Fruit fly (Drosophila melanogaster) whole organism, embryonic: ENCODE measurements around the gene sals.

ENCODE experiments used
- Atf3 ChIP-seq: fragments of 200-800 bp; sonication (Bioruptor generic); optimal IDR thresholded peaks from 3 replicates; lab custom pipeline; 2016; ENCODE audit warnings: missing biosample characterization, missing genetic modification characterization
- CG10209 ChIP-seq: fragments of 200-800 bp; sonication (Bioruptor generic); optimal IDR thresholded peaks from 3 replicates; lab custom pipeline; 2017; ENCODE audit warnings: missing biosample characterization, mild to moderate bottlenecking, missing genetic modification characterization, missing genetic modification reagents
- CG10565 ChIP-seq: fragments of 200-800 bp; sonication (Bioruptor generic); optimal IDR thresholded peaks from 3 replicates; lab custom pipeline; 2016; ENCODE audit warnings: missing biosample characterization, mild to moderate bottlenecking, missing genetic modification characterization
- CG10654 ChIP-seq: fragments of 200-800 bp; sonication (Bioruptor generic); optimal IDR thresholded peaks from 2 replicates; lab custom pipeline; 2016; ENCODE audit warnings: missing biosample characterization, missing genetic modification characterization
- CG10959 ChIP-seq: fragments of 200-800 bp; sonication (Bioruptor generic); IDR thresholded peaks from 2 replicates; pipeline ENCODE4 v1.3.6; 2022; ENCODE audit warnings: missing biosample characterization, missing genetic modification characterization
- CG11504 ChIP-seq: fragments of 200-800 bp; sonication (Bioruptor generic); optimal IDR thresholded peaks from 3 replicates; lab custom pipeline; 2019; ENCODE audit warnings: missing biosample characterization, mild to moderate bottlenecking, missing genetic modification characterization, moderate library complexity
- CG11723 ChIP-seq: fragments of 200-800 bp; sonication (Bioruptor generic); optimal IDR thresholded peaks from 2 replicates; lab custom pipeline; 2017; ENCODE audit warnings: missing biosample characterization, mild to moderate bottlenecking, missing genetic modification characterization
- CG14441 ChIP-seq: fragments of 200-800 bp; sonication (Bioruptor generic); IDR thresholded peaks from 2 replicates; pipeline ENCODE4 v1.3.6; 2022; ENCODE audit warnings: missing biosample characterization, missing genetic modification characterization
- CG15514 ChIP-seq: fragments of 200-800 bp; sonication (Bioruptor generic); optimal IDR thresholded peaks from 3 replicates; lab custom pipeline; 2017; ENCODE audit warnings: missing biosample characterization, missing genetic modification characterization, mild to moderate bottlenecking, moderate library complexity, missing genetic modification reagents
- CG1603 ChIP-seq: fragments of 200-800 bp; sonication (Bioruptor generic); optimal IDR thresholded peaks from 2 replicates; lab custom pipeline; 2019; ENCODE audit warnings: missing biosample characterization, mild to moderate bottlenecking, missing genetic modification characterization, moderate library complexity
- CG16779 ChIP-seq: fragments of 200-800 bp; sonication (Bioruptor generic); IDR thresholded peaks from 2 replicates; pipeline ENCODE4 v1.3.6; 2022; ENCODE audit warnings: missing biosample characterization, missing genetic modification characterization
- CG18764 ChIP-seq: fragments of 200-800 bp; sonication (Bioruptor generic); optimal IDR thresholded peaks from 3 replicates; lab custom pipeline; 2016; ENCODE audit warnings: missing biosample characterization, missing genetic modification characterization
- CG30431 ChIP-seq: fragments of 200-800 bp; sonication (Bioruptor generic); optimal IDR thresholded peaks from 2 replicates; lab custom pipeline; 2017; ENCODE audit warnings: missing biosample characterization, missing genetic modification characterization
- CG3838 ChIP-seq: fragments of 200-800 bp; sonication (Bioruptor generic); optimal IDR thresholded peaks from 3 replicates; lab custom pipeline; 2016; ENCODE audit warnings: missing biosample characterization, missing genetic modification characterization
- CG6254 ChIP-seq: fragments of 200-800 bp; sonication (Bioruptor generic); optimal IDR thresholded peaks from 3 replicates; lab custom pipeline; 2017; ENCODE audit warnings: mild to moderate bottlenecking, missing biosample characterization, missing genetic modification reagents, missing genetic modification characterization
- CG6683 ChIP-seq: fragments of 200-800 bp; sonication (Bioruptor generic); optimal IDR thresholded peaks from 2 replicates; lab custom pipeline; 2017; ENCODE audit warnings: missing biosample characterization, mild to moderate bottlenecking, missing genetic modification characterization, missing genetic modification reagents
- CG7786 ChIP-seq: fragments of 200-800 bp; sonication (Bioruptor generic); optimal IDR thresholded peaks from 2 replicates; lab custom pipeline; 2016; ENCODE audit warnings: missing biosample characterization, missing genetic modification characterization
- CG8388 ChIP-seq: fragments of 200-800 bp; sonication (Bioruptor generic); optimal IDR thresholded peaks from 2 replicates; lab custom pipeline; 2019; ENCODE audit warnings: missing biosample characterization, mild to moderate bottlenecking, missing genetic modification characterization, moderate library complexity
- CG9437 ChIP-seq: fragments of 200-800 bp; sonication (Bioruptor generic); optimal IDR thresholded peaks from 2 replicates; lab custom pipeline; 2018; ENCODE audit warnings: missing biosample characterization, mild to moderate bottlenecking, missing genetic modification characterization
- CTCF ChIP-seq: fragments of 200-800 bp; sonication (Bioruptor generic); optimal IDR thresholded peaks from 2 replicates; lab custom pipeline; 2017; ENCODE audit warnings: missing biosample characterization, mild to moderate bottlenecking, missing genetic modification characterization, moderate library complexity
- Dbx ChIP-seq: fragments of 200-800 bp; sonication (Bioruptor generic); IDR thresholded peaks from 3 replicates; pipeline ENCODE4 v1.3.6; 2022; ENCODE audit warnings: missing biosample characterization, missing genetic modification characterization
- E2f2 ChIP-seq: fragments of 200-800 bp; sonication (Bioruptor generic); IDR thresholded peaks from 2 replicates; pipeline ENCODE4 v1.3.6; 2022; ENCODE audit warnings: missing biosample characterization, missing genetic modification characterization
- Ets65A ChIP-seq: fragments of 200-800 bp; sonication (Bioruptor generic); peaks from one replicate; lab custom pipeline; 2016; ENCODE audit warnings: missing biosample characterization, missing genetic modification characterization
- MESR4 ChIP-seq: fragments of 200-800 bp; sonication (Bioruptor generic); optimal IDR thresholded peaks from 2 replicates; lab custom pipeline; 2018; ENCODE audit warnings: missing biosample characterization, mild to moderate bottlenecking, missing genetic modification characterization, moderate library complexity
- Mad ChIP-seq: fragments of 200-800 bp; sonication (Bioruptor generic); optimal IDR thresholded peaks from 2 replicates; lab custom pipeline; 2016; ENCODE audit warnings: missing biosample characterization, missing genetic modification characterization
- Myb ChIP-seq: fragments of 200-800 bp; sonication (Bioruptor generic); optimal IDR thresholded peaks from 2 replicates; lab custom pipeline; 2016; ENCODE audit warnings: missing biosample characterization, missing genetic modification characterization
- NFAT ChIP-seq: fragments of 200-800 bp; sonication (Bioruptor generic); IDR thresholded peaks from 2 replicates; pipeline ENCODE4 v1.3.6; 2022; ENCODE audit warnings: missing biosample characterization, missing genetic modification characterization
- Sry-δ ChIP-seq: fragments of 200-800 bp; sonication (Bioruptor generic); optimal IDR thresholded peaks from 2 replicates; lab custom pipeline; 2016; ENCODE audit warnings: missing biosample characterization, missing genetic modification characterization
- Ssrp ChIP-seq: fragments of 200-800 bp; sonication (Bioruptor generic); optimal IDR thresholded peaks from 2 replicates; lab custom pipeline; 2018; ENCODE audit warnings: missing biosample characterization, mild to moderate bottlenecking, missing genetic modification characterization, moderate library complexity
- Xbp1 ChIP-seq: fragments of 200-800 bp; sonication (Bioruptor generic); optimal IDR thresholded peaks from 3 replicates; lab custom pipeline; 2016; ENCODE audit warnings: missing biosample characterization, mild to moderate bottlenecking, missing genetic modification characterization
- ab ChIP-seq: fragments of 200-800 bp; sonication (Bioruptor generic); optimal IDR thresholded peaks from 2 replicates; lab custom pipeline; 2016; ENCODE audit warnings: missing biosample characterization, missing genetic modification characterization
- al ChIP-seq: fragments of 200-800 bp; sonication (Bioruptor generic); IDR thresholded peaks from 2 replicates; pipeline ENCODE4 v1.3.6; 2022; ENCODE audit warnings: missing biosample characterization, missing genetic modification characterization
- cg ChIP-seq: fragments of 200-800 bp; sonication (Bioruptor generic); optimal IDR thresholded peaks from 3 replicates; lab custom pipeline; 2019; ENCODE audit warnings: missing biosample characterization, mild to moderate bottlenecking, missing genetic modification characterization, moderate library complexity
- dpn ChIP-seq, 2 experiments: fragments of 200-800 bp; sonication (Bioruptor generic); optimal IDR thresholded peaks; 3 replicates each; lab custom pipeline; 2016; ENCODE audit warnings: missing biosample characterization in 2 of 2, missing genetic modification characterization in 2 of 2
- eyg ChIP-seq: fragments of 200-800 bp; sonication (Bioruptor generic); optimal IDR thresholded peaks from 3 replicates; lab custom pipeline; 2016; ENCODE audit warnings: missing biosample characterization, missing genetic modification characterization
- fd96Cb ChIP-seq: fragments of 200-800 bp; sonication (Bioruptor generic); optimal IDR thresholded peaks from 2 replicates; lab custom pipeline; 2018; ENCODE audit warnings: missing biosample characterization, mild to moderate bottlenecking, missing genetic modification characterization, moderate library complexity
- insv ChIP-seq, 2 experiments: fragments of 200-800 bp; sonication (Bioruptor generic); optimal IDR thresholded peaks; 3 replicates each; lab custom pipeline; 2016 to 2018; ENCODE audit warnings: missing biosample characterization in 2 of 2, missing genetic modification characterization in 2 of 2
- inv ChIP-seq: fragments of 200-800 bp; sonication (Bioruptor generic); IDR thresholded peaks from 2 replicates; pipeline ENCODE4 v1.3.6; 2022; ENCODE audit warnings: missing biosample characterization, missing genetic modification characterization; ENCODE audit not compliant: partially characterized antibody
- lab ChIP-seq: fragments of 200-800 bp; sonication (Bioruptor generic); optimal IDR thresholded peaks from 3 replicates; lab custom pipeline; 2017; ENCODE audit warnings: missing biosample characterization, missing genetic modification characterization, mild to moderate bottlenecking, moderate library complexity, missing genetic modification reagents
- lola ChIP-seq, 3 experiments: fragments of >200 bp in 2 of 3; fragments of 200-800 bp in 1 of 3; sonication (Bioruptor generic) in 1 of 3; optimal IDR thresholded peaks; 2 replicates each; lab custom pipeline; 2017 to 2019; ENCODE audit warnings: missing biosample characterization in 3 of 3, missing genetic modification characterization in 3 of 3, mild to moderate bottlenecking in 1 of 3, moderate library complexity in 1 of 3
- pb ChIP-seq: fragments of 200-800 bp; sonication (Bioruptor generic); optimal IDR thresholded peaks from 3 replicates; lab custom pipeline; 2016; ENCODE audit warnings: missing biosample characterization, missing genetic modification characterization
- pho ChIP-seq: fragments of 200-800 bp; sonication (Bioruptor generic); optimal IDR thresholded peaks from 2 replicates; lab custom pipeline; 2016; ENCODE audit warnings: missing biosample characterization, missing genetic modification characterization
- pum ChIP-seq: fragments of 200-800 bp; sonication (Bioruptor generic); optimal IDR thresholded peaks from 2 replicates; lab custom pipeline; 2016; ENCODE audit warnings: missing biosample characterization, missing genetic modification characterization
- rib ChIP-seq: fragments of 200-800 bp; sonication (Bioruptor generic); IDR thresholded peaks from 2 replicates; pipeline ENCODE4 v1.3.6; 2022; ENCODE audit warnings: missing biosample characterization, missing genetic modification characterization
- salm ChIP-seq: fragments of 200-800 bp; sonication (Bioruptor generic); optimal IDR thresholded peaks from 2 replicates; lab custom pipeline; 2018; ENCODE audit warnings: missing biosample characterization, mild to moderate bottlenecking, missing genetic modification characterization
- scrt ChIP-seq: fragments of 200-800 bp; sonication (Bioruptor generic); optimal IDR thresholded peaks from 2 replicates; lab custom pipeline; 2018; ENCODE audit warnings: missing biosample characterization, mild to moderate bottlenecking, missing genetic modification characterization, moderate library complexity
- so ChIP-seq: fragments of 200-800 bp; sonication (Bioruptor generic); IDR thresholded peaks from 3 replicates; pipeline ENCODE4 v1.3.6; 2022; ENCODE audit warnings: missing biosample characterization, missing genetic modification characterization
- sqz ChIP-seq: fragments of 200-800 bp; sonication (Bioruptor generic); optimal IDR thresholded peaks from 3 replicates; lab custom pipeline; 2018; ENCODE audit warnings: missing biosample characterization, mild to moderate bottlenecking, missing genetic modification characterization
- twi ChIP-seq: fragments of 200-800 bp; optimal IDR thresholded peaks from 2 replicates; lab custom pipeline; 2019; ENCODE audit warnings: missing biosample characterization, mild to moderate bottlenecking, missing genetic modification characterization, moderate library complexity
- tx ChIP-seq: fragments of 200-800 bp; sonication (Bioruptor generic); optimal IDR thresholded peaks from 2 replicates; lab custom pipeline; 2016; ENCODE audit warnings: missing biosample characterization, missing genetic modification characterization
- wek ChIP-seq: fragments of 200-800 bp; sonication (Bioruptor generic); optimal IDR thresholded peaks from 3 replicates; lab custom pipeline; 2018; ENCODE audit warnings: missing biosample characterization, mild to moderate bottlenecking, missing genetic modification characterization, moderate library complexity

Gene sals

dm6 chr3R:11409667-11410137 lies 41.9 kb downstream of the sals start, which contains the start of the genes mgr and Irbp (continued):
- TF ChIP-seq dpn (GFP tag; optimal IDR thresholded peaks at IDR 0.05; lab: Kevin White, UChicago) = peak; percentile 18 to 92
- TF ChIP-seq NFAT (GFP tag; lab: Robert Waterston, UW) = peak; percentile 90
- peak; percentile 25 for TF ChIP-seq pum (GFP tag; lab: Kevin White, UChicago)
- peak in 1 of 2 experiments; percentile 48 for TF ChIP-seq insv (GFP tag; optimal IDR thresholded peaks at IDR 0.05; lab: Kevin White, UChicago)
- peak; percentile 8 for TF ChIP-seq CG7786
- TF ChIP-seq twi = peak; percentile 87
- TF ChIP-seq rib (GFP tag; lab: Robert Waterston, UW) = peak; percentile 94
- TF ChIP-seq CG11504 = peak; percentile 91
- peak; percentile 93 for TF ChIP-seq Ssrp (tag; lab: Kevin White, UChicago)
- TF ChIP-seq MESR4 (GFP tag; lab: Kevin White, UChicago) = peak; percentile 73
- peak; percentile 90 for TF ChIP-seq CG10959 (GFP tag; lab: Robert Waterston, UW)
- peak; percentile 95 for TF ChIP-seq al (GFP tag; lab: Robert Waterston, UW)
- TF ChIP-seq Sry-δ (GFP tag; lab: Kevin White, UChicago) = peak; percentile 76
- peak; percentile 96 for TF ChIP-seq Dbx (GFP tag; lab: Robert Waterston, UW)
- TF ChIP-seq ab (GFP tag; lab: Kevin White, UChicago) = no peak
- TF ChIP-seq Xbp1 = peak; percentile 89
- TF ChIP-seq Ets65A (GFP tag; lab: Kevin White, UChicago) = peak; percentile 95
- TF ChIP-seq CG11723 (GFP tag; lab: Kevin White, UChicago) = peak; percentile 85
- peak; percentile 81 for TF ChIP-seq CG6683 (GFP tag; lab: Kevin White, UChicago)
- TF ChIP-seq CG18764 (GFP tag; lab: Kevin White, UChicago) = peak; percentile 85
- peak; percentile 75 for TF ChIP-seq inv (GFP tag; lab: Robert Waterston, UW)
- TF ChIP-seq so = peak; percentile 93
- peak; percentile 87 for TF ChIP-seq E2f2
- TF ChIP-seq cg = no peak
- peak; percentile 31 for TF ChIP-seq CG10565
- TF ChIP-seq tx (GFP tag; lab: Kevin White, UChicago) = peak; percentile 4
- no peak for TF ChIP-seq CG1603 (tag; lab: Kevin White, UChicago)
- TF ChIP-seq pho = peak; percentile 50
- TF ChIP-seq CG3838 (GFP tag; lab: Kevin White, UChicago) = peak; percentile 5
- peak in 1 of 3 experiments; percentile 93 for TF ChIP-seq lola (GFP tag; optimal IDR thresholded peaks at IDR 0.05; lab: Kevin White, UChicago)
- TF ChIP-seq fd96Cb (tag; lab: Kevin White, UChicago) = peak; percentile 90
- peak; percentile 79 for TF ChIP-seq CG30431
- TF ChIP-seq lab (GFP tag; lab: Kevin White, UChicago) = peak; percentile 96
- no peak for TF ChIP-seq pb
- no peak for TF ChIP-seq Atf3 (GFP tag; lab: Kevin White, UChicago)
- TF ChIP-seq sqz (GFP tag; lab: Kevin White, UChicago) = no peak
- TF ChIP-seq CG10209 (GFP tag; lab: Kevin White, UChicago) = peak; percentile 91
- peak; percentile 35 for TF ChIP-seq Mad (GFP tag; lab: Kevin White, UChicago)
- TF ChIP-seq CTCF (GFP tag; lab: Kevin White, UChicago) = peak; percentile 23
- peak; percentile 91 for TF ChIP-seq CG8388 (GFP tag; lab: Kevin White, UChicago)
- TF ChIP-seq CG14441 (GFP tag; lab: Robert Waterston, UW) = peak; percentile 94
- TF ChIP-seq scrt (GFP tag; lab: Kevin White, UChicago) = peak; percentile 73
- TF ChIP-seq CG9437 (GFP tag; lab: Kevin White, UChicago) = peak; percentile 76
- no peak for TF ChIP-seq Myb (GFP tag; lab: Kevin White, UChicago)
- TF ChIP-seq CG15514 = peak; percentile 86
- TF ChIP-seq CG16779 = peak; percentile 72; the same call in 1 of the 2 replicates
- no peak for TF ChIP-seq wek (GFP tag; lab: Kevin White, UChicago)
- TF ChIP-seq eyg (GFP tag; lab: Kevin White, UChicago) = no peak
- peak; percentile 78 for TF ChIP-seq salm (tag; lab: Kevin White, UChicago)
- TF ChIP-seq CG6254 = peak; percentile 83
- TF ChIP-seq CG10654 (GFP tag; lab: Kevin White, UChicago) = peak; percentile 79
